Worm (Caenorhabditis elegans): Measurements from ENCODE around the gene famh-161.

DNA sequence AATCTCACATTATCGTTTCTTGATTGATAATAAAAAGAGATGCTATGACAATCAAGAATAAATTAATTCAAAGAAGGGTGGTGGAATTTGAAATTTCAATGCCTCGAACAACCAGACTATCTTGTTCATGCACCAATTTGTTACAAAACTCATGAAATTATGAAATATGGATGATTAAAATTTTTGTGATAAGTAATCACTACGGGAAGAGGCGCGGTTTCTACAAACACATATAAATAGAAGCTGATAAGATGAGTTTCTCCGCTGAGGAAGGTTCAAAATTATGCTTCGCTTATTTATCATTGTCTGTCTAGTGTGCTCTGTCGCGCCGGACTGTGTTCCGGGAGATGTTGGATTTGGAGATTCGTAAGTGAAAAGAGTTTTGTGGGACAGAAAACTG, 19.5 kb downstream of the famh-161 start:
- no peak for TF ChIP-seq tab-1 (GFP tag; IDR thresholded peaks at IDR 0.05)
- TF ChIP-seq T22C8.4 (GFP tag; IDR thresholded peaks at IDR 0.05), result no peak
- no peak for TF ChIP-seq ztf-23 (GFP tag; IDR thresholded peaks at IDR 0.05)
- TF ChIP-seq klf-2 (GFP tag; conservative IDR thresholded peaks at IDR 0.05), result no peak
- TF ChIP-seq ztf-29 (GFP tag; IDR thresholded peaks at IDR 0.05), result no peak
- TF ChIP-seq cog-1 (tag; optimal IDR thresholded peaks at IDR 0.05), result no peak
